Fruit fly (Drosophila melanogaster): Measurements from ENCODE around the gene twe.

twe gene

dm6 chr2L:16261576-16262217, at the start of gene twe, which contains the start of gene CG4935:
twe (minus strand) TSS chr2L:16261877.
CG4935 (plus strand) TSS chr2L:16262141.
- TF ChIP-seq OdsH (GFP tag; optimal IDR thresholded peaks at IDR 0.05) (peak; percentile 4), Abd-B (GFP tag; optimal IDR thresholded peaks at IDR 0.05) (no peak), rgr (GFP tag; optimal IDR thresholded peaks at IDR 0.05) (peak; percentile 36), Myc (optimal IDR thresholded peaks at IDR 0.05) (peak; percentile 40), sage (GFP tag; optimal IDR thresholded peaks at IDR 0.05) (no peak), h (GFP tag; optimal IDR thresholded peaks at IDR 0.05) (no peak), Rel (GFP tag; optimal IDR thresholded peaks at IDR 0.05) (no peak), Rel (tag; optimal IDR thresholded peaks at IDR 0.05) (no peak), CG9705 (GFP tag; optimal IDR thresholded peaks at IDR 0.05) (no peak), psq (GFP tag; optimal IDR thresholded peaks at IDR 0.05) (peak; percentile 1)

DNA sequence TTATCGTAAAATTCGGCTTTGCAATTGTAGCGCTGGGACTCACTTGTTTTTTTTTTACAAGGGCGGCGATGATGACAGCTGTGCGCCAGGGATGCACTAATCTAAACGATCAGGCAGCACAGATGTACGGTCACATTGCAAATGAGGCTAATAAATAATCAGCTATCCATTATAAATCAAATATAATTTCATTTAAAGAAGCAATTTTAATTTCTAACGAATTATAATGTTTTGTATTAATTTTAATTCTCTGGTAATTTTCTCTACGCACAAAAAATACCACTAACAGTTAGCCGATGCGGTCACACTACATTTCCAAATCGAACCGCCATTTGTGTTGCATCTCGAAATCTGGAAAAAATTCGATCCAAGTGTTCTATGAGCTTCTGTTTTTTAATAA, 49.0 kb upstream of the twe start, which contains the start of the genes cni and fzy:
TSS of gene cni (minus strand) at position 79 of the 400 bp plus-strand sequence.
TSS of gene fzy (plus strand) at position 309 of the 400 bp plus-strand sequence.
- TF ChIP-seq foxo (GFP tag; optimal IDR thresholded peaks at IDR 0.05) (peak in 1 of 2 experiments; percentile 17), N (GFP tag; optimal IDR thresholded peaks at IDR 0.05) (no peak), rgr (GFP tag; optimal IDR thresholded peaks at IDR 0.05) (peak; percentile 38), Hnf4 (GFP tag; optimal IDR thresholded peaks at IDR 0.05) (peak; percentile 25), Rel (GFP tag; optimal IDR thresholded peaks at IDR 0.05) (no peak), Rel (tag; optimal IDR thresholded peaks at IDR 0.05) (peak; percentile 99), Hr83 (GFP tag; optimal IDR thresholded peaks at IDR 0.05; ENCODE audit: poor library complexity, severe bottlenecking) (peak; percentile 42), dmrt93B (GFP tag; optimal IDR thresholded peaks at IDR 0.05) (no peak), CG32264 (GFP tag; optimal IDR thresholded peaks at IDR 0.05) (no peak), brk (GFP tag; optimal IDR thresholded peaks at IDR 0.05) (no peak), Hr78 (GFP tag; optimal IDR thresholded peaks at IDR 0.05) (no peak), psq (GFP tag; optimal IDR thresholded peaks at IDR 0.05) (no peak), Jra (GFP tag; optimal IDR thresholded peaks at IDR 0.05) (peak; percentile 23), sage (GFP tag; optimal IDR thresholded peaks at IDR 0.05) (peak; percentile 49), Dfd (GFP tag; optimal IDR thresholded peaks at IDR 0.05) (no peak), h (GFP tag; optimal IDR thresholded peaks at IDR 0.05) (no peak), ey (GFP tag; optimal IDR thresholded peaks at IDR 0.05) (no peak), br (GFP tag; optimal IDR thresholded peaks at IDR 0.05) (no peak)

- TF ChIP-seq OdsH (GFP tag; optimal IDR thresholded peaks at IDR 0.05) (peak; percentile 25), Vsx2 (GFP tag; optimal IDR thresholded peaks at IDR 0.05; ENCODE audit: partially characterized antibody) (no peak), Sp1 (GFP tag; optimal IDR thresholded peaks at IDR 0.05) (peak; percentile 46), ey (GFP tag; optimal IDR thresholded peaks at IDR 0.05) (peak; percentile 30), Abd-B (GFP tag; optimal IDR thresholded peaks at IDR 0.05) (no peak), dmrt93B (GFP tag; optimal IDR thresholded peaks at IDR 0.05) (no peak), CG32264 (GFP tag; optimal IDR thresholded peaks at IDR 0.05) (peak; percentile 6), pan (optimal IDR thresholded peaks at IDR 0.05) (no peak), Hr83 (GFP tag; optimal IDR thresholded peaks at IDR 0.05; ENCODE audit: poor library complexity, severe bottlenecking) (no peak), psq (GFP tag; optimal IDR thresholded peaks at IDR 0.05) (peak; percentile 66), Mio (GFP tag; optimal IDR thresholded peaks at IDR 0.05) (no peak), Dif (GFP tag; optimal IDR thresholded peaks at IDR 0.05; ENCODE audit: partially characterized antibody) (peak; percentile 8), CG9705 (GFP tag; optimal IDR thresholded peaks at IDR 0.05) (peak; percentile 53), jim (GFP tag; optimal IDR thresholded peaks at IDR 0.05) (no peak), usp (GFP tag; optimal IDR thresholded peaks at IDR 0.05) (no peak), dl (GFP tag; optimal IDR thresholded peaks at IDR 0.05; ENCODE audit: insufficient read depth in 1 of 2, partially characterized antibody in 2 of 2) (no peak), brk (GFP tag; optimal IDR thresholded peaks at IDR 0.05) (no peak), dsf (GFP tag; optimal IDR thresholded peaks at IDR 0.05; ENCODE audit: borderline replicate concordance) (no peak), br (GFP tag; optimal IDR thresholded peaks at IDR 0.05) (no peak), Hnf4 (GFP tag; optimal IDR thresholded peaks at IDR 0.05) (peak; percentile 59), tai (GFP tag; optimal IDR thresholded peaks at IDR 0.05) (no peak), foxo (GFP tag; optimal IDR thresholded peaks at IDR 0.05) (peak in 1 of 2 experiments; percentile 65), sv (GFP tag; optimal IDR thresholded peaks at IDR 0.05) (no peak), Jra (GFP tag; optimal IDR thresholded peaks at IDR 0.05) (peak; percentile 70), lola (GFP tag; optimal IDR thresholded peaks at IDR 0.05) (no peak), HLH106 (tag; optimal IDR thresholded peaks at IDR 0.05) (peak; percentile 70), rgr (GFP tag; optimal IDR thresholded peaks at IDR 0.05) (peak; percentile 61), Myc (optimal IDR thresholded peaks at IDR 0.05) (peak; percentile 38), fru (GFP tag; optimal IDR thresholded peaks at IDR 0.05) (no peak), Dfd (GFP tag; optimal IDR thresholded peaks at IDR 0.05) (no peak), sage (GFP tag; optimal IDR thresholded peaks at IDR 0.05) (peak; percentile 63), CrebA (GFP tag; optimal IDR thresholded peaks at IDR 0.05; ENCODE audit: borderline replicate concordance) (no peak), Rel (GFP tag; optimal IDR thresholded peaks at IDR 0.05) (no peak), Rel (tag; optimal IDR thresholded peaks at IDR 0.05) (peak; percentile 42), GATAd (GFP tag; optimal IDR thresholded peaks at IDR 0.05) (no peak), h (GFP tag; optimal IDR thresholded peaks at IDR 0.05) (no peak), woc (GFP tag; optimal IDR thresholded peaks at IDR 0.05) (peak; percentile 45), Hr78 (GFP tag; optimal IDR thresholded peaks at IDR 0.05) (no peak), N (GFP tag; optimal IDR thresholded peaks at IDR 0.05) (no peak)
Measured at dm6 chr2L:16307026-16307703, 45.5 kb upstream of the twe start, which contains the start of the genes CG5861 and Syx5. CG5861 (minus strand) TSS chr2L:16307298. Syx5 (plus strand) TSS chr2L:16307346.
